Fruit fly (Drosophila melanogaster) whole organism, embryonic: ENCODE data around the gene Orct2.

Experiments used
- CG10209 ChIP-seq: fragments of 200-800 bp; sonication (Bioruptor generic); optimal IDR thresholded peaks from 3 replicates; lab custom pipeline; 2017; ENCODE audit warnings: missing biosample characterization, mild to moderate bottlenecking, missing genetic modification characterization, missing genetic modification reagents
- CG10543 ChIP-seq: fragments of 200-800 bp; sonication (Bioruptor generic); optimal IDR thresholded peaks from 3 replicates; lab custom pipeline; 2017; ENCODE audit warnings: missing biosample characterization, mild to moderate bottlenecking, missing genetic modification characterization, moderate library complexity
- CG14860 ChIP-seq: fragments of 200-800 bp; sonication (Bioruptor generic); IDR thresholded peaks from 3 replicates; pipeline ENCODE4 v1.3.6; 2022; ENCODE audit warnings: missing biosample characterization, missing genetic modification characterization; ENCODE audit not compliant: partially characterized antibody
- CG15696 ChIP-seq: fragments of 200-800 bp; sonication (Bioruptor generic); optimal IDR thresholded peaks from 2 replicates; lab custom pipeline; 2019; ENCODE audit warnings: missing biosample characterization, mild to moderate bottlenecking, missing genetic modification characterization, moderate library complexity
- CG1602 ChIP-seq: fragments of 200-800 bp; sonication (Bioruptor generic); optimal IDR thresholded peaks from 3 replicates; lab custom pipeline; 2016; ENCODE audit warnings: missing biosample characterization, missing genetic modification characterization
- CG1603 ChIP-seq: fragments of 200-800 bp; sonication (Bioruptor generic); optimal IDR thresholded peaks from 2 replicates; lab custom pipeline; 2019; ENCODE audit warnings: missing biosample characterization, mild to moderate bottlenecking, missing genetic modification characterization, moderate library complexity
- CG17802 ChIP-seq: fragments of 200-800 bp; sonication (Bioruptor generic); optimal IDR thresholded peaks from 2 replicates; lab custom pipeline; 2018; ENCODE audit warnings: missing biosample characterization, mild to moderate bottlenecking, missing genetic modification characterization, moderate library complexity
- CG17912 ChIP-seq: fragments of 200-800 bp; sonication (Bioruptor generic); optimal IDR thresholded peaks from 2 replicates; lab custom pipeline; 2018; ENCODE audit warnings: missing biosample characterization, mild to moderate bottlenecking, missing genetic modification characterization
- CG18011 ChIP-seq: fragments of 200-800 bp; sonication (Bioruptor generic); optimal IDR thresholded peaks from 2 replicates; lab custom pipeline; 2017; ENCODE audit warnings: missing biosample characterization, missing genetic modification characterization, mild to moderate bottlenecking, moderate library complexity, missing genotype
- CG18599 ChIP-seq: fragments of 200-800 bp; sonication (Bioruptor generic); optimal IDR thresholded peaks from 3 replicates; lab custom pipeline; 2017; ENCODE audit warnings: missing biosample characterization, missing genetic modification characterization, mild to moderate bottlenecking, moderate library complexity, missing genetic modification reagents
- CG18619 ChIP-seq: fragments of 200-800 bp; sonication (Bioruptor generic); optimal IDR thresholded peaks from 3 replicates; lab custom pipeline; 2017; ENCODE audit warnings: missing biosample characterization, mild to moderate bottlenecking, missing genetic modification characterization
- CG34224 ChIP-seq: fragments of 200-800 bp; sonication (Bioruptor generic); IDR thresholded peaks from 3 replicates; pipeline ENCODE4 v1.3.6; 2022; ENCODE audit warnings: missing biosample characterization, missing genetic modification characterization; ENCODE audit not compliant: partially characterized antibody
- CG4404 ChIP-seq: fragments of 200-800 bp; sonication (Bioruptor generic); IDR thresholded peaks from 2 replicates; pipeline ENCODE4 v1.3.6; 2022; ENCODE audit warnings: missing biosample characterization, missing genetic modification characterization
- CG6689 ChIP-seq: fragments of 200-800 bp; sonication (Bioruptor generic); IDR thresholded peaks from 2 replicates; pipeline ENCODE4 v1.3.6; 2022; ENCODE audit warnings: missing biosample characterization, missing genetic modification characterization
- CG7963 ChIP-seq: fragments of 200-800 bp; sonication (Bioruptor generic); IDR thresholded peaks from 3 replicates; pipeline ENCODE4 v1.3.6; 2022; ENCODE audit warnings: missing biosample characterization, missing genetic modification characterization; ENCODE audit not compliant: partially characterized antibody
- CHES-1-like ChIP-seq: fragments of 200-800 bp; sonication (Bioruptor generic); optimal IDR thresholded peaks from 2 replicates; lab custom pipeline; 2016; ENCODE audit warnings: missing biosample characterization, missing genetic modification characterization
- Dll ChIP-seq: fragments of 200-800 bp; sonication (Bioruptor generic); IDR thresholded peaks from 4 replicates; pipeline ENCODE4 v1.3.6; 2022; ENCODE audit warnings: missing biosample characterization, missing genetic modification characterization; ENCODE audit not compliant: partially characterized antibody
- Dref ChIP-seq: fragments of 200-800 bp; sonication (Bioruptor generic); IDR thresholded peaks from 2 replicates; pipeline ENCODE4 v1.3.6; 2022; ENCODE audit warnings: missing biosample characterization, missing genetic modification characterization
- Hr3 ChIP-seq: fragments of 200-800 bp; sonication (Bioruptor generic); optimal IDR thresholded peaks from 3 replicates; lab custom pipeline; 2016; ENCODE audit warnings: missing biosample characterization, missing genetic modification characterization
- Meics ChIP-seq: fragments of 200-800 bp; sonication (Bioruptor generic); optimal IDR thresholded peaks from 2 replicates; lab custom pipeline; 2017; ENCODE audit warnings: missing biosample characterization, mild to moderate bottlenecking, missing genetic modification characterization
- Myb ChIP-seq: fragments of 200-800 bp; sonication (Bioruptor generic); optimal IDR thresholded peaks from 2 replicates; lab custom pipeline; 2016; ENCODE audit warnings: missing biosample characterization, missing genetic modification characterization
- Opbp ChIP-seq: fragments of 200-800 bp; sonication (Bioruptor generic); IDR thresholded peaks from 3 replicates; pipeline ENCODE4 v1.3.6; 2022; ENCODE audit warnings: missing biosample characterization, missing genetic modification characterization; ENCODE audit not compliant: partially characterized antibody
- Optix ChIP-seq: fragments of 200-800 bp; sonication (Bioruptor generic); IDR thresholded peaks from 3 replicates; pipeline ENCODE4 v1.3.6; 2022; ENCODE audit warnings: missing biosample characterization, missing genetic modification characterization
- Rfx ChIP-seq: fragments of 200-800 bp; sonication (Bioruptor generic); IDR thresholded peaks from 2 replicates; pipeline ENCODE4 v1.3.6; 2022; ENCODE audit warnings: missing biosample characterization, missing genetic modification characterization
- Sox102F ChIP-seq: fragments of 200-800 bp; sonication (Bioruptor generic); optimal IDR thresholded peaks from 2 replicates; lab custom pipeline; 2018; ENCODE audit warnings: missing biosample characterization, mild to moderate bottlenecking, missing genetic modification characterization, moderate library complexity
- Sry-δ ChIP-seq: fragments of 200-800 bp; sonication (Bioruptor generic); optimal IDR thresholded peaks from 2 replicates; lab custom pipeline; 2016; ENCODE audit warnings: missing biosample characterization, missing genetic modification characterization
- Xrp1 ChIP-seq: fragments of 200-800 bp; sonication (Bioruptor generic); IDR thresholded peaks from 2 replicates; pipeline ENCODE4 v1.3.6; 2022; ENCODE audit warnings: missing biosample characterization, missing genetic modification characterization
- ab ChIP-seq: fragments of 200-800 bp; sonication (Bioruptor generic); optimal IDR thresholded peaks from 2 replicates; lab custom pipeline; 2016; ENCODE audit warnings: missing biosample characterization, missing genetic modification characterization
- amos ChIP-seq: fragments of 200-800 bp; sonication (Bioruptor generic); IDR thresholded peaks from 2 replicates; pipeline ENCODE4 v1.3.6; 2022; ENCODE audit warnings: missing biosample characterization, missing genetic modification characterization; ENCODE audit not compliant: partially characterized antibody
- chinmo ChIP-seq: fragments of 200-800 bp; sonication (Bioruptor generic); IDR thresholded peaks from 4 replicates; pipeline ENCODE4 v1.3.6; 2022; ENCODE audit warnings: missing biosample characterization, missing genetic modification characterization; ENCODE audit not compliant: partially characterized antibody
- ci ChIP-seq: fragments of 200-800 bp; sonication (Bioruptor generic); IDR thresholded peaks from 3 replicates; pipeline ENCODE4 v1.3.6; 2022; ENCODE audit warnings: missing biosample characterization, missing genetic modification characterization
- crol ChIP-seq: fragments of 200-800 bp; sonication (Bioruptor generic); IDR thresholded peaks from 2 replicates; pipeline ENCODE4 v1.3.6; 2022; ENCODE audit warnings: missing biosample characterization, missing genetic modification characterization
- crp ChIP-seq, 2 experiments: fragments of 200-800 bp; sonication (Bioruptor generic); optimal IDR thresholded peaks; 2 replicates in 1 of 2; 3 replicates in 1 of 2; lab custom pipeline; 2017; ENCODE audit warnings: missing biosample characterization in 2 of 2, missing genetic modification characterization in 2 of 2, mild to moderate bottlenecking in 1 of 2, moderate library complexity in 1 of 2
- eve ChIP-seq, 2 experiments: fragments of >200 bp; optimal IDR thresholded peaks; 2 replicates each; lab custom pipeline; 2017; ENCODE audit warnings: missing biosample characterization in 2 of 2, missing genetic modification characterization in 2 of 2
- fru ChIP-seq: fragments of >200 bp; optimal IDR thresholded peaks from 2 replicates; lab custom pipeline; 2017
- hth ChIP-seq: fragments of >200 bp; optimal IDR thresholded peaks from 2 replicates; lab custom pipeline; 2017; ENCODE audit warnings: inconsistent platforms
- kah ChIP-seq: fragments of 200-800 bp; sonication (Bioruptor generic); optimal IDR thresholded peaks from 2 replicates; lab custom pipeline; 2018; ENCODE audit warnings: missing biosample characterization, mild to moderate bottlenecking, missing genetic modification characterization
- knrl ChIP-seq: fragments of 200-800 bp; sonication (Bioruptor generic); IDR thresholded peaks from 3 replicates; pipeline ENCODE4 v1.3.6; 2022; ENCODE audit warnings: missing biosample characterization, missing genetic modification characterization; ENCODE audit not compliant: partially characterized antibody
- lola ChIP-seq, 3 experiments: fragments of >200 bp in 2 of 3; fragments of 200-800 bp in 1 of 3; sonication (Bioruptor generic) in 1 of 3; optimal IDR thresholded peaks; 2 replicates each; lab custom pipeline; 2017 to 2019; ENCODE audit warnings: missing biosample characterization in 3 of 3, missing genetic modification characterization in 3 of 3, mild to moderate bottlenecking in 1 of 3, moderate library complexity in 1 of 3
- luna ChIP-seq: fragments of 200-800 bp; sonication (Bioruptor generic); optimal IDR thresholded peaks from 2 replicates; lab custom pipeline; 2016; ENCODE audit warnings: missing biosample characterization, missing genetic modification characterization
- maf-S ChIP-seq: fragments of 200-800 bp; sonication (Bioruptor generic); optimal IDR thresholded peaks from 2 replicates; lab custom pipeline; 2016; ENCODE audit warnings: missing biosample characterization, missing genetic modification characterization
- nerfin-1 ChIP-seq: fragments of 200-800 bp; sonication (Bioruptor generic); optimal IDR thresholded peaks from 3 replicates; lab custom pipeline; 2019; ENCODE audit warnings: missing biosample characterization, mild to moderate bottlenecking, missing genetic modification characterization, moderate library complexity
- nom ChIP-seq: fragments of 200-800 bp; sonication (Bioruptor generic); optimal IDR thresholded peaks from 2 replicates; lab custom pipeline; 2017; ENCODE audit warnings: missing biosample characterization, missing genetic modification characterization, mild to moderate bottlenecking, moderate library complexity, missing genetic modification reagents
- sisA ChIP-seq: fragments of 200-800 bp; sonication (Bioruptor generic); IDR thresholded peaks from 2 replicates; pipeline ENCODE4 v1.3.6; 2022; ENCODE audit warnings: missing biosample characterization, missing genetic modification characterization
- tap ChIP-seq: fragments of 200-800 bp; optimal IDR thresholded peaks from 3 replicates; lab custom pipeline; 2019; ENCODE audit warnings: missing biosample characterization, mild to moderate bottlenecking, missing genetic modification characterization, moderate library complexity
- trem ChIP-seq: fragments of 200-800 bp; optimal IDR thresholded peaks from 3 replicates; lab custom pipeline; 2019; ENCODE audit warnings: missing biosample characterization, mild to moderate bottlenecking, missing genetic modification characterization, moderate library complexity
- usp ChIP-seq: fragments of >200 bp; optimal IDR thresholded peaks from 2 replicates; lab custom pipeline; 2017; ENCODE audit warnings: missing biosample characterization, missing genetic modification characterization
- yki ChIP-seq: fragments of >200 bp; optimal IDR thresholded peaks from 3 replicates; lab custom pipeline; 2018
- z ChIP-seq: fragments of 200-800 bp; sonication (Bioruptor generic); IDR thresholded peaks from 3 replicates; pipeline ENCODE4 v1.3.6; 2022; ENCODE audit warnings: missing biosample characterization, missing genetic modification characterization
- zen2 ChIP-seq: fragments of 200-800 bp; sonication (Bioruptor generic); IDR thresholded peaks from 3 replicates; pipeline ENCODE4 v1.3.6; 2022; ENCODE audit warnings: missing biosample characterization, missing genetic modification characterization; ENCODE audit not compliant: partially characterized antibody

The Orct2 gene

DNA sequence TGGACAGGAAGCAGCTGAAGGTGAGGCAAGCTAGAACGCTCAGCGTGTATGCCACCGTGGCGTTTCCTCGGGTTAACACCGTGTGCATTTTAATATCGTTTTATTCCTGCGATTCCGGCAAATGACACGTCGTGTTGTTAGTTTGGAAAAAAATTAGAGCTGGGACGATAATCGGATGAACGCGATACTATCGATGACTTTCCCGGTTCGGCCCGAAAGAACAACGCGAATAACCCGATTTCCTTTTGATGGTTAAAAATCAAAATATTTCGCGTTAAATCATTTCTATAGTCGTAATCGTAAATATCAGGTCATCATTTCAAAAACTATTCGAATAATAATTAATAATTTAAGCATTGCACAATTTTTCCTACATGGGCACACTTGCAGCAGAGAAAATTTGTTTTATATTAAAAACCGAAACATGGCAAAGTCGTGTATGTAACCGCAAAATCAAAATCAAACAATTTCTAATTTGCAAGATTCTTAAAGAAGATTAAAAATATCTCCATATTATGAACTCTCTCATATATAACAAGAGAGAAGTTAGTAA lies 42.9 kb upstream of the Orct2 start, which contains the start of gene Spase22-23 (continued):
- no peak for TF ChIP-seq crp (GFP tag; optimal IDR thresholded peaks at IDR 0.05; lab: Kevin White, UChicago)
- TF ChIP-seq lola (GFP tag; optimal IDR thresholded peaks at IDR 0.05; lab: Kevin White, UChicago): peak in 1 of 3 experiments; percentile 32
- TF ChIP-seq CG14860 (GFP tag; lab: Robert Waterston, UW): peak; percentile 86
- no peak for TF ChIP-seq kah (GFP tag; lab: Kevin White, UChicago)
- peak; percentile 51 for TF ChIP-seq Myb (GFP tag; lab: Kevin White, UChicago)
- TF ChIP-seq amos (GFP tag; lab: Robert Waterston, UW): peak; percentile 97
- no peak for TF ChIP-seq z (GFP tag; lab: Robert Waterston, UW)
- TF ChIP-seq yki (lab: Kevin White, UChicago): no peak
- peak; percentile 24; the same call in 1 of the 2 replicates for TF ChIP-seq Rfx
- 0 out of 3 replicates have a peak, but pooled peaks have one; percentile 20 for TF ChIP-seq ci
- TF ChIP-seq Sry-δ (GFP tag; lab: Kevin White, UChicago): peak; percentile 83
- TF ChIP-seq crol: no peak
- TF ChIP-seq CG6689 (GFP tag; lab: Robert Waterston, UW): no peak
- TF ChIP-seq CG17912 (GFP tag; lab: Kevin White, UChicago): no peak
- no peak for TF ChIP-seq CG4404 (GFP tag; lab: Robert Waterston, UW)
- TF ChIP-seq fru: no peak
- no peak for TF ChIP-seq CG18011 (GFP tag; lab: Kevin White, UChicago)
- TF ChIP-seq Meics: no peak
- peak; percentile 53 for TF ChIP-seq CG1603 (tag; lab: Kevin White, UChicago)
- no peak for TF ChIP-seq tap (tag; lab: Kevin White, UChicago)
- TF ChIP-seq Xrp1: no peak
- no peak for TF ChIP-seq Sox102F (GFP tag; lab: Kevin White, UChicago)
- TF ChIP-seq trem (tag; lab: Kevin White, UChicago): peak; percentile 9
- no peak for TF ChIP-seq Optix (GFP tag; lab: Robert Waterston, UW)
- TF ChIP-seq Opbp (GFP tag; lab: Robert Waterston, UW): peak; percentile 96
- TF ChIP-seq ab (GFP tag; lab: Kevin White, UChicago): no peak
- TF ChIP-seq usp (GFP tag; lab: Kevin White, UChicago): no peak
- TF ChIP-seq zen2 (GFP tag; lab: Robert Waterston, UW): peak; percentile 92
- TF ChIP-seq knrl (GFP tag; lab: Robert Waterston, UW): peak; percentile 92
- peak; percentile 93 for TF ChIP-seq CG7963 (GFP tag; lab: Robert Waterston, UW)
- TF ChIP-seq CG10209: no peak
- TF ChIP-seq CG18619 (GFP tag; lab: Kevin White, UChicago): no peak
- no peak for TF ChIP-seq Hr3 (GFP tag; lab: Kevin White, UChicago)
- no peak for TF ChIP-seq sisA (GFP tag; lab: Robert Waterston, UW)
- no peak for TF ChIP-seq luna (GFP tag; lab: Kevin White, UChicago)
- TF ChIP-seq nerfin-1: no peak
- TF ChIP-seq CG1602 (GFP tag; lab: Kevin White, UChicago): no peak
- TF ChIP-seq CG10543 (GFP tag; lab: Kevin White, UChicago): no peak
- TF ChIP-seq maf-S (GFP tag; lab: Kevin White, UChicago): no peak
- TF ChIP-seq eve (GFP tag; optimal IDR thresholded peaks at IDR 0.05; lab: Kevin White, UChicago): no peak
- peak; percentile 95 for TF ChIP-seq chinmo (GFP tag; lab: Robert Waterston, UW)
- no peak for TF ChIP-seq nom (GFP tag; lab: Kevin White, UChicago)
- no peak for TF ChIP-seq CG17802 (tag; lab: Kevin White, UChicago)
- no peak for TF ChIP-seq CG18599 (GFP tag; lab: Kevin White, UChicago)
- peak; percentile 70 for TF ChIP-seq Dref
- no peak for TF ChIP-seq hth (lab: Kevin White, UChicago)
- TF ChIP-seq Dll (GFP tag; lab: Robert Waterston, UW): peak; percentile 92
- no peak for TF ChIP-seq CG15696 (tag; lab: Kevin White, UChicago)
- TF ChIP-seq CHES-1-like: no peak
- TF ChIP-seq CG34224: peak; percentile 95
